Worm (Caenorhabditis elegans): Measurements from ENCODE around the gene C08B6.8.

Gene C08B6.8

ce11 chrV:10117465-10117864 is 17.0 kb upstream of the C08B6.8 start, which contains the start of gene C08B6.5:
Gene C08B6.5 (plus strand): TSS chrV:10117765.
- no peak for TF ChIP-seq php-3 (GFP tag; IDR thresholded peaks at IDR 0.05)
- TF ChIP-seq lim-7 (GFP tag; IDR thresholded peaks at IDR 0.05), result no peak
- TF ChIP-seq zag-1 (tag; optimal IDR thresholded peaks at IDR 0.05), result no peak
- no peak for TF ChIP-seq ceh-32 (tag; optimal IDR thresholded peaks at IDR 0.05; ENCODE audit: poor library complexity)
- no peak for TF ChIP-seq lsy-2 (tag; optimal IDR thresholded peaks at IDR 0.05)
- no peak for TF ChIP-seq T20F7.1 (GFP tag; optimal IDR thresholded peaks at IDR 0.05)
- TF ChIP-seq hlh-30 (tag; optimal IDR thresholded peaks at IDR 0.05; ENCODE audit: insufficient read depth), result no peak

- TF ChIP-seq ceh-32 (tag; optimal IDR thresholded peaks at IDR 0.05; ENCODE audit: poor library complexity) (no peak), zfp-2 (tag; optimal IDR thresholded peaks at IDR 0.05) (no peak), gei-8 (GFP tag; optimal IDR thresholded peaks at IDR 0.05) (no peak), nhr-76 (tag; optimal IDR thresholded peaks at IDR 0.05) (no peak), lin-13 (GFP tag; optimal IDR thresholded peaks at IDR 0.05) (no peak), zip-11 (GFP tag; IDR thresholded peaks at IDR 0.05) (no peak), fos-1 (tag; optimal IDR thresholded peaks at IDR 0.05) (no peak)
These were observed 13.5 kb upstream of the C08B6.8 start, which contains the start of gene srxa-18 for ce11 chrV:10120898-10121297. Gene srxa-18 (minus strand): TSS chrV:10120997.

ce11 chrV:10122670-10123069 is 11.8 kb upstream of the C08B6.8 start, which contains the start of gene srxa-19:
Gene srxa-19 (minus strand): TSS chrV:10122770.
- TF ChIP-seq skn-1 (tag; optimal IDR thresholded peaks at IDR 0.05) (no peak), duxl-1 (tag; optimal IDR thresholded peaks at IDR 0.05; ENCODE audit: poor library complexity) (no peak)

ce11 chrV:10123324-10123723 is 11.1 kb upstream of the C08B6.8 start, which contains the start of gene C08B6.6:
Gene C08B6.6 (plus strand): TSS chrV:10123624.
- no peak for TF ChIP-seq ceh-44 (GFP tag; IDR thresholded peaks at IDR 0.05)

- TF ChIP-seq nhr-48 (tag; optimal IDR thresholded peaks at IDR 0.05) (no peak), unc-62 (GFP tag; optimal IDR thresholded peaks at IDR 0.05 in 1 of 2) (peak in 1 of 2 experiments; percentile 83), unc-62 (tag; optimal IDR thresholded peaks at IDR 0.05) (no peak), ctbp-1 (GFP tag; IDR thresholded peaks at IDR 0.05) (no peak), set-16 (GFP tag; IDR thresholded peaks at IDR 0.05) (no peak), arid-1 (GFP tag; conservative IDR thresholded peaks at IDR 0.05) (no peak), pqm-1 (tag; optimal IDR thresholded peaks at IDR 0.05) (peak; percentile 19), daf-16 (GFP tag; optimal IDR thresholded peaks at IDR 0.05) (no peak), daf-16 (tag; optimal IDR thresholded peaks at IDR 0.05) (peak; percentile 69), Y5F2A.4 (GFP tag; optimal IDR thresholded peaks at IDR 0.05) (no peak), Y105C5A.15 (GFP tag; IDR thresholded peaks at IDR 0.05) (no peak), nhr-28 (tag; optimal IDR thresholded peaks at IDR 0.05) (peak; percentile 21)
These were observed 9.5 kb upstream of the C08B6.8 start, which contains the start of gene C08B6.10 for ce11 chrV:10124799-10125548. Gene C08B6.10 (plus strand): TSS chrV:10125498.

DNA sequence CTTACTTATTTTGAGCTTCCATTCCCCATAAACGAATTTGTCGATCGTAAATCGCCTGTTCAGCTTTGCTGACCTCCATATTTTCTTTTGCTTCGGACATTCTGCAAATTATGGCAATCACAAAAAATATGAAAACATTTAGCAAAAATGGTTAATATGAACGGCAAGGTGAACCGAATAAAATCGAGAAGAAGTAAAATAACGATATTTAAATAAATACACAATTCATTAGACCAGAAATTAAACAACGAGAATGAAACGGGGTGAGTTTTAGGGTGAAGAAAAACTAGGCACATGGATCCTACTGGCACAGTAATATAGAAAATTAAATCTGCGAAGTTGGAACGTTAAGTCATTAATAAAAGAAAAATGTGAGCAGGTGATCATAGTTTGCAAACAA is 4.2 kb upstream of the C08B6.8 start, which contains the start of gene aos-1:
aos-1 (minus strand) TSS at position 101 of the 400 bp plus-strand sequence.
- TF ChIP-seq F26F4.8 (GFP tag; conservative IDR thresholded peaks at IDR 0.05) (no peak), T20F7.1 (GFP tag; optimal IDR thresholded peaks at IDR 0.05) (no peak), nhr-11 (tag; optimal IDR thresholded peaks at IDR 0.05) (no peak), Y75B8A.6 (GFP tag; IDR thresholded peaks at IDR 0.05) (no peak), ceh-62 (tag; optimal IDR thresholded peaks at IDR 0.05) (no peak), dve-1 (tag; optimal IDR thresholded peaks at IDR 0.05; ENCODE audit: insufficient read depth) (no peak), hif-1 (tag; optimal IDR thresholded peaks at IDR 0.05) (no peak), fkh-10 (GFP tag; optimal IDR thresholded peaks at IDR 0.05) (no peak), ZK337.2 (GFP tag; IDR thresholded peaks at IDR 0.05) (no peak), spr-3 (GFP tag; optimal IDR thresholded peaks at IDR 0.05) (no peak), aly-2 (tag; optimal IDR thresholded peaks at IDR 0.05) (no peak), lir-3 (tag; optimal IDR thresholded peaks at IDR 0.05) (no peak), lin-39 (tag; optimal IDR thresholded peaks at IDR 0.05) (no peak), unc-39 (tag; optimal IDR thresholded peaks at IDR 0.05) (no peak)

All from whole organism, L4 larva.